Fruit fly (Drosophila melanogaster) whole organism, embryonic: ENCODE measurements around the gene wcy.

Source experiments
- Abd-B ChIP-seq: fragments of 200-800 bp; sonication (Bioruptor generic); optimal IDR thresholded peaks from 2 replicates; lab custom pipeline; 2018; ENCODE audit warnings: missing biosample characterization, mild to moderate bottlenecking, missing genetic modification characterization, moderate library complexity
- Antp ChIP-seq: fragments of 200-800 bp; sonication (Bioruptor generic); optimal IDR thresholded peaks from 3 replicates; lab custom pipeline; 2016; ENCODE audit warnings: missing biosample characterization, missing genetic modification characterization
- Asciz ChIP-seq: fragments of 200-800 bp; sonication (Bioruptor generic); optimal IDR thresholded peaks from 2 replicates; lab custom pipeline; 2017; ENCODE audit warnings: missing biosample characterization, mild to moderate bottlenecking, missing genetic modification characterization, missing genetic modification reagents
- B-H1 ChIP-seq: fragments of 200-800 bp; sonication (Bioruptor generic); IDR thresholded peaks from 3 replicates; pipeline ENCODE4 v1.3.6; 2022; ENCODE audit warnings: missing biosample characterization, missing genetic modification characterization
- CG11695 ChIP-seq: fragments of 200-800 bp; sonication (Bioruptor generic); IDR thresholded peaks from 3 replicates; pipeline ENCODE4 v1.3.6; 2022; ENCODE audit warnings: missing biosample characterization, missing genetic modification characterization
- CG12071 ChIP-seq: fragments of 200-800 bp; sonication (Bioruptor generic); optimal IDR thresholded peaks from 3 replicates; lab custom pipeline; 2018; ENCODE audit warnings: missing biosample characterization, mild to moderate bottlenecking, missing genetic modification characterization
- CG12219 ChIP-seq: fragments of 200-800 bp; sonication (Bioruptor generic); optimal IDR thresholded peaks from 3 replicates; lab custom pipeline; 2018; ENCODE audit warnings: missing biosample characterization, mild to moderate bottlenecking, missing genetic modification characterization
- CG12391 ChIP-seq: fragments of 200-800 bp; sonication (Bioruptor generic); optimal IDR thresholded peaks from 3 replicates; lab custom pipeline; 2018; ENCODE audit warnings: missing biosample characterization, mild to moderate bottlenecking, missing genetic modification characterization, moderate library complexity
- CG15073 ChIP-seq: fragments of 200-800 bp; sonication (Bioruptor generic); optimal IDR thresholded peaks from 2 replicates; lab custom pipeline; 2016; ENCODE audit warnings: missing biosample characterization, missing genetic modification characterization
- CG15514 ChIP-seq: fragments of 200-800 bp; sonication (Bioruptor generic); optimal IDR thresholded peaks from 3 replicates; lab custom pipeline; 2017; ENCODE audit warnings: missing biosample characterization, missing genetic modification characterization, mild to moderate bottlenecking, moderate library complexity, missing genetic modification reagents
- CG16815 ChIP-seq: fragments of 200-800 bp; sonication (Bioruptor generic); optimal IDR thresholded peaks from 3 replicates; lab custom pipeline; 2017; ENCODE audit warnings: missing biosample characterization, mild to moderate bottlenecking, missing genetic modification characterization
- CG17186 ChIP-seq: fragments of 200-800 bp; sonication (Bioruptor generic); optimal IDR thresholded peaks from 3 replicates; lab custom pipeline; 2017; ENCODE audit warnings: missing biosample characterization, missing genetic modification reagents, missing genetic modification characterization
- CG17802 ChIP-seq: fragments of 200-800 bp; sonication (Bioruptor generic); optimal IDR thresholded peaks from 2 replicates; lab custom pipeline; 2018; ENCODE audit warnings: missing biosample characterization, mild to moderate bottlenecking, missing genetic modification characterization, moderate library complexity
- CG1792 ChIP-seq: fragments of 200-800 bp; sonication (Bioruptor generic); optimal IDR thresholded peaks from 2 replicates; lab custom pipeline; 2016; ENCODE audit warnings: missing biosample characterization, missing genetic modification characterization
- CG18011 ChIP-seq: fragments of 200-800 bp; sonication (Bioruptor generic); optimal IDR thresholded peaks from 2 replicates; lab custom pipeline; 2017; ENCODE audit warnings: missing biosample characterization, missing genetic modification characterization, mild to moderate bottlenecking, moderate library complexity, missing genotype
- CG2120 ChIP-seq: fragments of 200-800 bp; sonication (Bioruptor generic); optimal IDR thresholded peaks from 3 replicates; lab custom pipeline; 2016; ENCODE audit warnings: missing biosample characterization, missing genetic modification characterization
- CG30431 ChIP-seq: fragments of 200-800 bp; sonication (Bioruptor generic); optimal IDR thresholded peaks from 2 replicates; lab custom pipeline; 2017; ENCODE audit warnings: missing biosample characterization, missing genetic modification characterization
- CG33213 ChIP-seq: fragments of 200-800 bp; sonication (Bioruptor generic); optimal IDR thresholded peaks from 3 replicates; lab custom pipeline; 2016; ENCODE audit warnings: missing biosample characterization, missing genetic modification characterization
- CG3847 ChIP-seq: fragments of 200-800 bp; sonication (Bioruptor generic); IDR thresholded peaks from 2 replicates; pipeline ENCODE4 v1.3.6; 2022; ENCODE audit warnings: missing biosample characterization, missing genetic modification characterization
- CG4282 ChIP-seq: fragments of 200-800 bp; sonication (Bioruptor generic); optimal IDR thresholded peaks from 2 replicates; lab custom pipeline; 2016; ENCODE audit warnings: missing biosample characterization, missing genetic modification characterization
- CG4360 ChIP-seq: fragments of 200-800 bp; sonication (Bioruptor generic); IDR thresholded peaks from 2 replicates; pipeline ENCODE4 v1.3.6; 2022; ENCODE audit warnings: missing biosample characterization, missing genetic modification characterization
- CG6272 ChIP-seq: fragments of 200-800 bp; sonication (Bioruptor generic); IDR thresholded peaks from 2 replicates; pipeline ENCODE4 v1.3.6; 2022; ENCODE audit warnings: missing biosample characterization, missing genetic modification characterization
- CG6654 ChIP-seq: fragments of 200-800 bp; sonication (Bioruptor generic); optimal IDR thresholded peaks from 2 replicates; lab custom pipeline; 2017; ENCODE audit warnings: missing biosample characterization, mild to moderate bottlenecking, missing genetic modification characterization
- CG7786 ChIP-seq: fragments of 200-800 bp; sonication (Bioruptor generic); optimal IDR thresholded peaks from 2 replicates; lab custom pipeline; 2016; ENCODE audit warnings: missing biosample characterization, missing genetic modification characterization
- Camta ChIP-seq: fragments of 200-800 bp; sonication (Bioruptor generic); optimal IDR thresholded peaks from 2 replicates; lab custom pipeline; 2016; ENCODE audit warnings: missing biosample characterization, missing genetic modification characterization
- Dll ChIP-seq: fragments of 200-800 bp; sonication (Bioruptor generic); IDR thresholded peaks from 4 replicates; pipeline ENCODE4 v1.3.6; 2022; ENCODE audit warnings: missing biosample characterization, missing genetic modification characterization; ENCODE audit not compliant: partially characterized antibody
- Fer1 ChIP-seq: fragments of 200-800 bp; sonication (Bioruptor generic); optimal IDR thresholded peaks from 2 replicates; lab custom pipeline; 2017; ENCODE audit warnings: missing biosample characterization, mild to moderate bottlenecking, missing genetic modification characterization
- MTF-1 ChIP-seq: fragments of 200-800 bp; sonication (Bioruptor generic); optimal IDR thresholded peaks from 2 replicates; lab custom pipeline; 2018; ENCODE audit warnings: missing biosample characterization, mild to moderate bottlenecking, missing genetic modification characterization, borderline replicate concordance
- Mes4 ChIP-seq: fragments of 200-800 bp; sonication (Bioruptor generic); optimal IDR thresholded peaks from 2 replicates; lab custom pipeline; 2016; ENCODE audit warnings: missing biosample characterization, missing genetic modification characterization
- Myb ChIP-seq: fragments of 200-800 bp; sonication (Bioruptor generic); optimal IDR thresholded peaks from 2 replicates; lab custom pipeline; 2016; ENCODE audit warnings: missing biosample characterization, missing genetic modification characterization
- Optix ChIP-seq: fragments of 200-800 bp; sonication (Bioruptor generic); IDR thresholded peaks from 3 replicates; pipeline ENCODE4 v1.3.6; 2022; ENCODE audit warnings: missing biosample characterization, missing genetic modification characterization
- Rfx ChIP-seq: fragments of 200-800 bp; sonication (Bioruptor generic); IDR thresholded peaks from 2 replicates; pipeline ENCODE4 v1.3.6; 2022; ENCODE audit warnings: missing biosample characterization, missing genetic modification characterization
- YL-1 ChIP-seq: fragments of 200-800 bp; sonication (Bioruptor generic); optimal IDR thresholded peaks from 3 replicates; lab custom pipeline; 2017; ENCODE audit warnings: missing biosample characterization, mild to moderate bottlenecking, missing genetic modification characterization
- az2 ChIP-seq: fragments of 200-800 bp; sonication (Bioruptor generic); optimal IDR thresholded peaks from 3 replicates; lab custom pipeline; 2016; ENCODE audit warnings: missing biosample characterization, missing genetic modification characterization
- bsh ChIP-seq, 2 experiments: fragments of 200-800 bp; sonication (Bioruptor generic); optimal IDR thresholded peaks; 2 replicates each; lab custom pipeline; 2017 to 2018; ENCODE audit warnings: mild to moderate bottlenecking in 2 of 2, missing biosample characterization in 2 of 2, missing genetic modification characterization in 2 of 2, moderate library complexity in 1 of 2
- chm ChIP-seq: fragments of 200-800 bp; sonication (Bioruptor generic); IDR thresholded peaks from 2 replicates; pipeline ENCODE4 v1.3.6; 2022; ENCODE audit warnings: missing biosample characterization, missing genetic modification characterization
- en ChIP-seq: fragments of 200-800 bp; sonication (Bioruptor generic); optimal IDR thresholded peaks from 2 replicates; lab custom pipeline; 2016; ENCODE audit warnings: missing biosample characterization, missing genetic modification characterization
- hkb ChIP-seq, 2 experiments: fragments of 200-800 bp in 1 of 2; fragments of >200 bp in 1 of 2; sonication (Bioruptor generic) in 1 of 2; IDR thresholded peaks in 1 of 2; optimal IDR thresholded peaks in 1 of 2; 2 replicates each; pipeline versions ENCODE4 v1.3.6 to Lab custom; 2017 to 2022; ENCODE audit warnings: missing biosample characterization in 1 of 2, missing genetic modification characterization in 1 of 2
- kni ChIP-seq: fragments of 200-800 bp; sonication (Bioruptor generic); optimal IDR thresholded peaks from 3 replicates; lab custom pipeline; 2017; ENCODE audit warnings: mild to moderate bottlenecking, missing biosample characterization, missing genetic modification reagents, missing genetic modification characterization
- lab ChIP-seq: fragments of 200-800 bp; sonication (Bioruptor generic); optimal IDR thresholded peaks from 3 replicates; lab custom pipeline; 2017; ENCODE audit warnings: missing biosample characterization, missing genetic modification characterization, mild to moderate bottlenecking, moderate library complexity, missing genetic modification reagents
- lola ChIP-seq, 3 experiments: fragments of >200 bp in 2 of 3; fragments of 200-800 bp in 1 of 3; sonication (Bioruptor generic) in 1 of 3; optimal IDR thresholded peaks; 2 replicates each; lab custom pipeline; 2017 to 2019; ENCODE audit warnings: missing biosample characterization in 3 of 3, missing genetic modification characterization in 3 of 3, mild to moderate bottlenecking in 1 of 3, moderate library complexity in 1 of 3
- mam ChIP-seq: fragments of 200-800 bp; sonication (Bioruptor generic); optimal IDR thresholded peaks from 3 replicates; lab custom pipeline; 2016; ENCODE audit warnings: missing biosample characterization, missing genetic modification characterization
- schlank ChIP-seq: fragments of 200-800 bp; sonication (Bioruptor generic); optimal IDR thresholded peaks from 2 replicates; lab custom pipeline; 2018; ENCODE audit warnings: missing biosample characterization, mild to moderate bottlenecking, missing genetic modification characterization
- sd ChIP-seq: fragments of 200-800 bp; sonication (Bioruptor generic); optimal IDR thresholded peaks from 3 replicates; lab custom pipeline; 2018; ENCODE audit warnings: missing biosample characterization, mild to moderate bottlenecking, missing genetic modification characterization, moderate library complexity
- sob ChIP-seq: fragments of 200-800 bp; sonication (Bioruptor generic); IDR thresholded peaks from 2 replicates; pipeline ENCODE4 v1.3.6; 2022; ENCODE audit warnings: missing biosample characterization, missing genetic modification characterization
- sr ChIP-seq: fragments of 200-800 bp; sonication (Bioruptor generic); IDR thresholded peaks from 3 replicates; pipeline ENCODE4 v1.3.6; 2022; ENCODE audit warnings: missing biosample characterization, missing genetic modification characterization
- stwl ChIP-seq: fragments of 200-800 bp; sonication (Bioruptor generic); optimal IDR thresholded peaks from 3 replicates; lab custom pipeline; 2018; ENCODE audit warnings: missing biosample characterization, mild to moderate bottlenecking, missing genetic modification characterization, moderate library complexity
- zen ChIP-seq: fragments of 200-800 bp; sonication (Bioruptor generic); optimal IDR thresholded peaks from 3 replicates; lab custom pipeline; 2018; ENCODE audit warnings: missing biosample characterization, mild to moderate bottlenecking, missing genetic modification characterization, moderate library complexity

wcy gene

dm6 chrX:17077290-17078138 lies at the start of gene wcy (continued):
- peak in 1 of 3 experiments; percentile 48 for TF ChIP-seq lola (GFP tag; optimal IDR thresholded peaks at IDR 0.05; lab: Kevin White, UChicago)
- peak; percentile 27 for TF ChIP-seq CG12391 (tag; lab: Kevin White, UChicago)
- no peak for TF ChIP-seq CG1792
- TF ChIP-seq Fer1 (GFP tag; lab: Kevin White, UChicago): no peak
- TF ChIP-seq CG17802 (tag; lab: Kevin White, UChicago): peak; percentile 1
- peak; percentile 38 for TF ChIP-seq YL-1 (GFP tag; lab: Kevin White, UChicago)
- peak; percentile 51 for TF ChIP-seq Rfx (GFP tag; lab: Robert Waterston, UW)
- TF ChIP-seq chm (GFP tag; lab: Robert Waterston, UW): no peak
- no peak for TF ChIP-seq Abd-B (GFP tag; lab: Kevin White, UChicago)
- no peak for TF ChIP-seq CG30431 (GFP tag; lab: Kevin White, UChicago)
- TF ChIP-seq lab (GFP tag; lab: Kevin White, UChicago): no peak
- peak; percentile 37; the same call in 1 of the 3 replicates for TF ChIP-seq Optix (GFP tag; lab: Robert Waterston, UW)
- no peak for TF ChIP-seq hkb (optimal IDR thresholded peaks at IDR 0.05; lab: Kevin White, UChicago)
- TF ChIP-seq hkb (GFP tag; IDR thresholded peaks at IDR 0.05; lab: Robert Waterston, UW): no peak; the same call in 1 of the 2 replicates
- TF ChIP-seq CG15073 (GFP tag; lab: Kevin White, UChicago): no peak
- TF ChIP-seq CG4282 (GFP tag; lab: Kevin White, UChicago): no peak
- no peak for TF ChIP-seq sob
- peak; percentile 26 for TF ChIP-seq mam (GFP tag; lab: Kevin White, UChicago)
- no peak for TF ChIP-seq CG6272
- TF ChIP-seq CG2120: peak; percentile 5
- TF ChIP-seq CG3847 (GFP tag; lab: Robert Waterston, UW): peak; percentile 49; the same call in 1 of the 2 replicates
- peak; percentile 55 for TF ChIP-seq CG17186 (GFP tag; lab: Kevin White, UChicago)
- peak; percentile 58 for TF ChIP-seq stwl
- TF ChIP-seq CG6654: no peak
- no peak for TF ChIP-seq en (GFP tag; lab: Kevin White, UChicago)
- TF ChIP-seq schlank (tag; lab: Kevin White, UChicago): no peak
- no peak for TF ChIP-seq CG11695 (GFP tag; lab: Robert Waterston, UW)
- TF ChIP-seq kni (GFP tag; lab: Kevin White, UChicago): no peak
- TF ChIP-seq sd (tag; lab: Kevin White, UChicago): no peak
- TF ChIP-seq zen: peak; percentile 7
- TF ChIP-seq Myb (GFP tag; lab: Kevin White, UChicago): peak; percentile 21
- no peak for TF ChIP-seq az2 (GFP tag; lab: Kevin White, UChicago)
- TF ChIP-seq Antp: peak; percentile 21
- TF ChIP-seq Mes4 (GFP tag; lab: Kevin White, UChicago): no peak
- TF ChIP-seq CG33213: peak; percentile 79
- TF ChIP-seq CG18011: no peak
- no peak for TF ChIP-seq CG4360 (GFP tag; lab: Robert Waterston, UW)
- TF ChIP-seq CG12071 (GFP tag; lab: Kevin White, UChicago): no peak
- TF ChIP-seq sr (GFP tag; lab: Robert Waterston, UW): no peak
- no peak for TF ChIP-seq bsh (GFP tag; optimal IDR thresholded peaks at IDR 0.05; lab: Kevin White, UChicago)
- TF ChIP-seq MTF-1: no peak
- no peak for TF ChIP-seq CG16815 (GFP tag; lab: Kevin White, UChicago)
- TF ChIP-seq Dll (GFP tag; lab: Robert Waterston, UW): no peak; the same call in 3 of the 4 replicates
- no peak for TF ChIP-seq B-H1 (GFP tag; lab: Robert Waterston, UW)
- no peak for TF ChIP-seq Asciz (GFP tag; lab: Kevin White, UChicago)
- no peak for TF ChIP-seq CG12219 (GFP tag; lab: Kevin White, UChicago)
- TF ChIP-seq Camta (GFP tag; lab: Kevin White, UChicago): no peak
- TF ChIP-seq CG15514: no peak
- TF ChIP-seq CG7786: no peak
